Fruit fly (Drosophila melanogaster): ENCODE results near the gene CG44422.

Gene CG44422

dm6 chrX:11338973-11339867, 36.6 kb upstream of the CG44422 start (continued):
- TF ChIP-seq Xbp1 (GFP tag; optimal IDR thresholded peaks at IDR 0.05), result peak; percentile 35
- TF ChIP-seq CG17328 (GFP tag; IDR thresholded peaks at IDR 0.05), result no peak
- peak; percentile 85 for TF ChIP-seq Med (GFP tag)
- no peak for TF ChIP-seq sc (optimal IDR thresholded peaks at IDR 0.05)
- no peak for TF ChIP-seq sc (GFP tag; optimal IDR thresholded peaks at IDR 0.05)
- peak; percentile 14 for TF ChIP-seq Dek (tag; optimal IDR thresholded peaks at IDR 0.05)
- TF ChIP-seq E2f2 (GFP tag; IDR thresholded peaks at IDR 0.05), result peak; percentile 74
- TF ChIP-seq en (GFP tag; optimal IDR thresholded peaks at IDR 0.05), result no peak
- no peak for TF ChIP-seq CG10565 (GFP tag; optimal IDR thresholded peaks at IDR 0.05)
- peak; percentile 19 for TF ChIP-seq CG7928 (GFP tag; optimal IDR thresholded peaks at IDR 0.05)
- peak; percentile 92; the same call in 3 of the 4 replicates for TF ChIP-seq chinmo (GFP tag; IDR thresholded peaks at IDR 0.05; ENCODE audit: partially characterized antibody)
- peak; percentile 17 for TF ChIP-seq CG15696 (tag; optimal IDR thresholded peaks at IDR 0.05)
- peak; percentile 35 for TF ChIP-seq ssp (GFP tag; IDR thresholded peaks at IDR 0.05)
- TF ChIP-seq pzg (GFP tag; optimal IDR thresholded peaks at IDR 0.05), result peak; percentile 91
- peak; percentile 31 for TF ChIP-seq slp2 (GFP tag; optimal IDR thresholded peaks at IDR 0.05)
- TF ChIP-seq CG7786 (GFP tag; optimal IDR thresholded peaks at IDR 0.05), result peak; percentile 59
- no peak for TF ChIP-seq CG9437 (GFP tag; optimal IDR thresholded peaks at IDR 0.05)
- peak; percentile 53 for TF ChIP-seq ind (GFP tag; optimal IDR thresholded peaks at IDR 0.05)
- TF ChIP-seq Lhr (GFP tag; optimal IDR thresholded peaks at IDR 0.05), result peak; percentile 19
- no peak for TF ChIP-seq CG4707 (GFP tag; optimal IDR thresholded peaks at IDR 0.05)
- no peak for TF ChIP-seq Ravus (GFP tag; IDR thresholded peaks at IDR 0.05)
- no peak for TF ChIP-seq CG11398 (GFP tag; optimal IDR thresholded peaks at IDR 0.05)
- 0 out of 2 replicates have a peak, but pooled peaks have one; percentile 2 for TF ChIP-seq Rx (GFP tag; IDR thresholded peaks at IDR 0.05)
- peak; percentile 75 for TF ChIP-seq CG2120 (GFP tag; optimal IDR thresholded peaks at IDR 0.05)
- peak; percentile 2 for TF ChIP-seq CG1792 (GFP tag; optimal IDR thresholded peaks at IDR 0.05)
- TF ChIP-seq CG17612 (GFP tag; IDR thresholded peaks at IDR 0.05), result no peak
- peak; percentile 65 for TF ChIP-seq B-H2 (GFP tag; optimal IDR thresholded peaks at IDR 0.05)
- TF ChIP-seq CG13424 (tag; optimal IDR thresholded peaks at IDR 0.05), result peak; percentile 50
- TF ChIP-seq chif (GFP tag; optimal IDR thresholded peaks at IDR 0.05), result peak in 1 of 2 experiments; percentile 31
- no peak for TF ChIP-seq ken (GFP tag; IDR thresholded peaks at IDR 0.05)
- TF ChIP-seq CG2116 (GFP tag; optimal IDR thresholded peaks at IDR 0.05), result peak; percentile 77
- TF ChIP-seq CG6791 (GFP tag; IDR thresholded peaks at IDR 0.05; ENCODE audit: partially characterized antibody), result peak; percentile 86
- peak; percentile 59 for TF ChIP-seq grau (tag; optimal IDR thresholded peaks at IDR 0.05)
- peak; percentile 68 for TF ChIP-seq Rfx (GFP tag; IDR thresholded peaks at IDR 0.05)
- TF ChIP-seq fd3F (GFP tag; optimal IDR thresholded peaks at IDR 0.05), result peak; percentile 16
- TF ChIP-seq CG42726 (GFP tag; IDR thresholded peaks at IDR 0.05; ENCODE audit: partially characterized antibody), result peak; percentile 74
- TF ChIP-seq Dfd (GFP tag; optimal IDR thresholded peaks at IDR 0.05), result no peak
- TF ChIP-seq CG11560 (tag; IDR thresholded peaks at IDR 0.05), result peak; percentile 55; the same call in 1 of the 3 replicates
- TF ChIP-seq repo (GFP tag; optimal IDR thresholded peaks at IDR 0.05), result no peak
- peak; percentile 93 for TF ChIP-seq BEAF-32 (GFP tag; optimal IDR thresholded peaks at IDR 0.05)
- TF ChIP-seq CG4328 (GFP tag; optimal IDR thresholded peaks at IDR 0.05), result peak; percentile 15
- peak; percentile 73 for TF ChIP-seq nerfin-2 (GFP tag; IDR thresholded peaks at IDR 0.05; ENCODE audit: partially characterized antibody)
- peak; percentile 33 for TF ChIP-seq maf-S (GFP tag; optimal IDR thresholded peaks at IDR 0.05)
- TF ChIP-seq PHDP (tag; optimal IDR thresholded peaks at IDR 0.05), result no peak
- TF ChIP-seq CG17385 (GFP tag; optimal IDR thresholded peaks at IDR 0.05), result peak; percentile 14
- TF ChIP-seq Antp (GFP tag; optimal IDR thresholded peaks at IDR 0.05), result peak; percentile 76
- no peak for TF ChIP-seq CG12219 (GFP tag; optimal IDR thresholded peaks at IDR 0.05)
- TF ChIP-seq run (tag; optimal IDR thresholded peaks at IDR 0.05), result no peak
- TF ChIP-seq Six4 (GFP tag; optimal IDR thresholded peaks at IDR 0.05), result peak; percentile 3
